Fruit fly (Drosophila melanogaster) whole organism, prepupa: ENCODE data around the gene shep.

Experiments used
- CG11902 ChIP-seq: fragments of 200-800 bp; sonication (Bioruptor generic); optimal IDR thresholded peaks from 3 replicates; lab custom pipeline; 2016; ENCODE audit warnings: missing biosample characterization, missing genetic modification characterization
- CG15336 ChIP-seq: fragments of 200-800 bp; sonication (Bioruptor generic); IDR thresholded peaks from 2 replicates; pipeline ENCODE4 v1.3.6; 2022; ENCODE audit warnings: missing biosample characterization, missing genetic modification characterization
- CG1621 ChIP-seq: fragments of 200-800 bp; sonication (Bioruptor generic); optimal IDR thresholded peaks from 3 replicates; lab custom pipeline; 2018; ENCODE audit warnings: missing biosample characterization, mild to moderate bottlenecking, missing genetic modification characterization
- CG31627 ChIP-seq: fragments of 200-800 bp; sonication (Bioruptor generic); optimal IDR thresholded peaks from 3 replicates; lab custom pipeline; 2016; ENCODE audit warnings: missing biosample characterization, missing genetic modification characterization
- CG4318 ChIP-seq: fragments of 200-800 bp; sonication (Bioruptor generic); optimal IDR thresholded peaks from 3 replicates; lab custom pipeline; 2017; ENCODE audit warnings: missing biosample characterization, mild to moderate bottlenecking, missing genetic modification characterization
- CG6854 ChIP-seq: fragments of 200-800 bp; sonication (Bioruptor generic); optimal IDR thresholded peaks from 2 replicates; lab custom pipeline; 2017; ENCODE audit warnings: missing biosample characterization, mild to moderate bottlenecking, missing genetic modification characterization
- Ets96B ChIP-seq: fragments of 200-800 bp; optimal IDR thresholded peaks from 2 replicates; lab custom pipeline; 2019; ENCODE audit warnings: missing biosample characterization, mild to moderate bottlenecking, missing genetic modification characterization, moderate library complexity
- Gug ChIP-seq: fragments of 200-800 bp; sonication (Bioruptor generic); IDR thresholded peaks from 2 replicates; pipeline ENCODE4 v1.3.6; 2022; ENCODE audit warnings: missing biosample characterization, missing genetic modification characterization
- Hr38 ChIP-seq: sonication (Bioruptor generic); optimal IDR thresholded peaks from 2 replicates; lab custom pipeline; 2016; ENCODE audit warnings: missing biosample characterization, missing genetic modification characterization
- Hr39 ChIP-seq: fragments of 200-800 bp; sonication (Bioruptor generic); optimal IDR thresholded peaks from 2 replicates; lab custom pipeline; 2016; ENCODE audit warnings: missing biosample characterization, missing genetic modification characterization
- Lpt ChIP-seq: fragments of 200-800 bp; sonication (Bioruptor generic); optimal IDR thresholded peaks from 3 replicates; lab custom pipeline; 2016; ENCODE audit warnings: missing biosample characterization, missing genetic modification characterization
- Met ChIP-seq: fragments of 200-800 bp; sonication (Bioruptor generic); optimal IDR thresholded peaks from 3 replicates; lab custom pipeline; 2016; ENCODE audit warnings: missing biosample characterization, missing genetic modification characterization
- acj6 ChIP-seq: fragments of 200-800 bp; sonication (Bioruptor generic); optimal IDR thresholded peaks from 3 replicates; lab custom pipeline; 2016; ENCODE audit warnings: missing biosample characterization, missing genetic modification characterization
- vri ChIP-seq: fragments of 200-800 bp; sonication (Bioruptor generic); optimal IDR thresholded peaks from 3 replicates; lab custom pipeline; 2016; ENCODE audit warnings: missing biosample characterization, mild to moderate bottlenecking, missing genetic modification characterization

dm6 chr3L:5297237-5297636 lies 19.5 kb upstream of the shep start:
- no peak for TF ChIP-seq CG4318 (GFP tag; lab: Kevin White, UChicago)
- TF ChIP-seq CG11902 = no peak
- no peak for TF ChIP-seq acj6 (GFP tag; lab: Kevin White, UChicago)
- no peak for TF ChIP-seq Hr38 (GFP tag; lab: Kevin White, UChicago)
- no peak for TF ChIP-seq Lpt (GFP tag; lab: Kevin White, UChicago)
- no peak for TF ChIP-seq Hr39 (GFP tag; lab: Kevin White, UChicago)
- TF ChIP-seq Gug (GFP tag; lab: Robert Waterston, UW) = no peak
- TF ChIP-seq Met (GFP tag; lab: Kevin White, UChicago) = no peak
- TF ChIP-seq CG6854 = no peak
- no peak for TF ChIP-seq CG15336 (GFP tag; lab: Robert Waterston, UW)
- TF ChIP-seq Ets96B (tag; lab: Kevin White, UChicago) = no peak
- no peak for TF ChIP-seq CG1621
- TF ChIP-seq CG31627 (GFP tag; lab: Kevin White, UChicago) = no peak
- no peak for TF ChIP-seq vri (GFP tag; lab: Kevin White, UChicago)
